Worm (Caenorhabditis elegans): ENCODE results near the gene try-12.

Gene try-12

ce11 chrV:7497440-7497839, 48.3 kb downstream of the try-12 start, which contains the start of gene srh-79:
Gene srh-79 (plus strand): TSS chrV:7497740.
- TF ChIP-seq lin-13 (tag; optimal IDR thresholded peaks at IDR 0.05): no peak
- no peak for TF ChIP-seq unc-62 (GFP tag; optimal IDR thresholded peaks at IDR 0.05)
- no peak for TF ChIP-seq ceh-39 (tag; optimal IDR thresholded peaks at IDR 0.05)
- no peak for TF ChIP-seq elt-3 (tag; optimal IDR thresholded peaks at IDR 0.05)
- no peak for TF ChIP-seq cnd-1 (tag; optimal IDR thresholded peaks at IDR 0.05)
- TF ChIP-seq mep-1 (tag; optimal IDR thresholded peaks at IDR 0.05): no peak
- TF ChIP-seq ceh-43 (GFP tag; optimal IDR thresholded peaks at IDR 0.05): no peak
- TF ChIP-seq ztf-11 (tag; optimal IDR thresholded peaks at IDR 0.05): no peak
